ENCODE assay signal across 4 fruit fly cellular contexts in genomic region chr2L:3366043-3366679, dm6.
A peak's percentile ranks its signal among the peaks of the same experiment; 100 is the strongest.
TF ChIP-seq lines count a peak whose summit lies in the region.

No protein-coding gene starts in this region.

- no peak for TF ChIP-seq CTCF in whole organism, embryonic (GFP tag; optimal IDR thresholded peaks at IDR 0.05; lab: Kevin White, UChicago)

TF ChIP-seq in whole organism, adult, 20 proteins besides CTCF, POLR2A, EP300 and RAD21:
- TF ChIP-seq Clk (GFP tag; optimal IDR thresholded peaks at IDR 0.05; lab: Kevin White, UChicago) (no peak), ovo (GFP tag; optimal IDR thresholded peaks at IDR 0.05; lab: Kevin White, UChicago) (no peak), CG11617 (GFP tag; optimal IDR thresholded peaks at IDR 0.05; lab: Kevin White, UChicago) (peak; percentile 20), pad (GFP tag; optimal IDR thresholded peaks at IDR 0.05; lab: Kevin White, UChicago) (no peak), CG14711 (tag; optimal IDR thresholded peaks at IDR 0.05; lab: Kevin White, UChicago) (no peak), tj (GFP tag; optimal IDR thresholded peaks at IDR 0.05; lab: Kevin White, UChicago) (peak; percentile 37), cnc (optimal IDR thresholded peaks at IDR 0.05; lab: Kevin White, UChicago) (no peak), CG7045 (GFP tag; optimal IDR thresholded peaks at IDR 0.05; lab: Kevin White, UChicago) (no peak), CG7101 (tag; optimal IDR thresholded peaks at IDR 0.05; lab: Kevin White, UChicago) (peak; percentile 6), cic (GFP tag; optimal IDR thresholded peaks at IDR 0.05; lab: Kevin White, UChicago) (peak; percentile 90), toe (GFP tag; optimal IDR thresholded peaks at IDR 0.05; lab: Kevin White, UChicago) (no peak), CG12768 (GFP tag; optimal IDR thresholded peaks at IDR 0.05; lab: Kevin White, UChicago) (peak; percentile 53), CG5204 (GFP tag; optimal IDR thresholded peaks at IDR 0.05; lab: Kevin White, UChicago) (no peak), Mnt (GFP tag; optimal IDR thresholded peaks at IDR 0.05; lab: Kevin White, UChicago) (peak; percentile 74), Crg-1 (GFP tag; optimal IDR thresholded peaks at IDR 0.05; lab: Kevin White, UChicago) (no peak), bab1 (GFP tag; optimal IDR thresholded peaks at IDR 0.05; lab: Kevin White, UChicago) (no peak), CG33017 (tag; optimal IDR thresholded peaks at IDR 0.05; lab: Kevin White, UChicago) (no peak)

TF ChIP-seq in whole organism, embryonic, 481 proteins besides CTCF, POLR2A, EP300 and RAD21 (continues in another document):
- TF ChIP-seq CG11085 (GFP tag; IDR thresholded peaks at IDR 0.05; lab: Robert Waterston, UW) = no peak
- TF ChIP-seq cwo (GFP tag; optimal IDR thresholded peaks at IDR 0.05; lab: Kevin White, UChicago) = peak; percentile 61
- TF ChIP-seq CG7839 (tag; optimal IDR thresholded peaks at IDR 0.05; lab: Kevin White, UChicago) = no peak
- peak; percentile 98 for TF ChIP-seq exex (tag; optimal IDR thresholded peaks at IDR 0.05; lab: Kevin White, UChicago)
- TF ChIP-seq toy (GFP tag; IDR thresholded peaks at IDR 0.05; lab: Robert Waterston, UW) = no peak
- TF ChIP-seq grn (GFP tag; optimal IDR thresholded peaks at IDR 0.05; lab: Kevin White, UChicago) = peak; percentile 99
- TF ChIP-seq Vsx1 (GFP tag; optimal IDR thresholded peaks at IDR 0.05; lab: Kevin White, UChicago) = peak; percentile 43
- peak; percentile 43 for TF ChIP-seq gro (GFP tag; optimal IDR thresholded peaks at IDR 0.05; lab: Kevin White, UChicago)
- peak; percentile 64; the same call in 1 of the 2 replicates for TF ChIP-seq rib (GFP tag; IDR thresholded peaks at IDR 0.05; lab: Robert Waterston, UW)
- TF ChIP-seq schlank (tag; optimal IDR thresholded peaks at IDR 0.05; lab: Kevin White, UChicago) = no peak
- TF ChIP-seq CG14860 (GFP tag; IDR thresholded peaks at IDR 0.05; lab: Robert Waterston, UW; ENCODE audit: partially characterized antibody) = no peak
- no peak for TF ChIP-seq C15 (GFP tag; IDR thresholded peaks at IDR 0.05; lab: Robert Waterston, UW)
- no peak for TF ChIP-seq ranshi (GFP tag; IDR thresholded peaks at IDR 0.05; lab: Robert Waterston, UW)
- TF ChIP-seq mirr (GFP tag; optimal IDR thresholded peaks at IDR 0.05; lab: Kevin White, UChicago) = peak; percentile 86
- TF ChIP-seq Adf1 (GFP tag; IDR thresholded peaks at IDR 0.05; lab: Robert Waterston, UW) = peak; percentile 21; the same call in 1 of the 2 replicates
- TF ChIP-seq Med (GFP tag; lab: Kevin White, UChicago) = peak; percentile 73
- TF ChIP-seq crc (GFP tag; optimal IDR thresholded peaks at IDR 0.05; lab: Kevin White, UChicago) = no peak
- peak; percentile 28 for TF ChIP-seq CG5180 (GFP tag; optimal IDR thresholded peaks at IDR 0.05; lab: Kevin White, UChicago)
- peak; percentile 89 for TF ChIP-seq Hey (tag; optimal IDR thresholded peaks at IDR 0.05; lab: Kevin White, UChicago)
- TF ChIP-seq sug (tag; optimal IDR thresholded peaks at IDR 0.05; lab: Kevin White, UChicago) = peak; percentile 96
- no peak for TF ChIP-seq shn (GFP tag; optimal IDR thresholded peaks at IDR 0.05; lab: Kevin White, UChicago)
- no peak for TF ChIP-seq B-H1 (GFP tag; IDR thresholded peaks at IDR 0.05; lab: Robert Waterston, UW)
- TF ChIP-seq CG9727 (GFP tag; optimal IDR thresholded peaks at IDR 0.05; lab: Kevin White, UChicago) = no peak
- no peak for TF ChIP-seq gsb-n (tag; optimal IDR thresholded peaks at IDR 0.05; lab: Kevin White, UChicago)
- TF ChIP-seq GATAe (GFP tag; conservative IDR thresholded peaks at IDR 0.05; lab: Robert Waterston, UW) = peak; percentile 79
- TF ChIP-seq Xbp1 (GFP tag; optimal IDR thresholded peaks at IDR 0.05; lab: Kevin White, UChicago) = no peak

TF ChIP-seq in whole organism, prepupa, 60 proteins besides CTCF, POLR2A, EP300 and RAD21:
- TF ChIP-seq vri (GFP tag; optimal IDR thresholded peaks at IDR 0.05; lab: Kevin White, UChicago) (peak; percentile 35), CG6854 (GFP tag; optimal IDR thresholded peaks at IDR 0.05; lab: Kevin White, UChicago) (no peak), Met (GFP tag; optimal IDR thresholded peaks at IDR 0.05; lab: Kevin White, UChicago) (no peak), fkh (GFP tag; optimal IDR thresholded peaks at IDR 0.05; lab: Kevin White, UChicago) (peak; percentile 64)

TF ChIP-seq in whole organism, wandering third instar larva, 38 proteins besides CTCF, POLR2A, EP300 and RAD21:
- TF ChIP-seq GATAd (GFP tag; optimal IDR thresholded peaks at IDR 0.05; lab: Kevin White, UChicago) (no peak), Rel (GFP tag; optimal IDR thresholded peaks at IDR 0.05; lab: Kevin White, UChicago) (no peak), Rel (tag; optimal IDR thresholded peaks at IDR 0.05; lab: Kevin White, UChicago) (peak; percentile 1), OdsH (GFP tag; optimal IDR thresholded peaks at IDR 0.05; lab: Kevin White, UChicago) (no peak), h (GFP tag; optimal IDR thresholded peaks at IDR 0.05; lab: Kevin White, UChicago) (peak; percentile 35), br (GFP tag; optimal IDR thresholded peaks at IDR 0.05; lab: Kevin White, UChicago) (no peak)
